Fruit fly (Drosophila melanogaster): ENCODE results near the gene CG17929.

DNA sequence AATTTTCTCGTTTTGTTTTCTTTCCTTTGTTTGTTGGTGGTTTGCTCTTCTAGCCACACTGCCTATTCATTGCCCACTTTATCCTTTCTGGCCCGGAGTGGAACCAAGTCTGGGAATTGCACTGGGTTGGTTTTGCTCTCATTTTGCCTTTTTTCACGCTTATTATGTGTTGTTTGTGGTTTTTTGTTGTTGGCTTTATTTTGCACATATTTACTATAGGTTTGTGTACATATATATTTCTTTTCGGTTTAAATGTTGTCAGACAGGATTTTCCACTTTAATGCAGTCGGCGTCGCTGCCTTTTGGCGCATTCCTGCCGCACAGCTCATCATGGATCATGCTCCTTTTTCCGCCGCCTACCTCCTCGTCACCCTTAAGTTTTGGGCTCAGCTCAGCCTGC is 9.0 kb downstream of the CG17929 start:
- TF ChIP-seq Sin3A (optimal IDR thresholded peaks at IDR 0.05) (no peak), psq (optimal IDR thresholded peaks at IDR 0.05) (no peak), insv (optimal IDR thresholded peaks at IDR 0.05) (no peak), Myc (optimal IDR thresholded peaks at IDR 0.05) (no peak)

Data from Kc167 (cell line).